Fruit fly (Drosophila melanogaster): ENCODE data around the gene Cpr35B.

Cpr35B gene

dm6 chr2L:14445588-14446484 lies 20.8 kb upstream of the Cpr35B start (continued):
- no peak for TF ChIP-seq CG18011 (GFP tag; optimal IDR thresholded peaks at IDR 0.05)
- TF ChIP-seq CG15479 (GFP tag; optimal IDR thresholded peaks at IDR 0.05), result peak; percentile 77
- no peak for TF ChIP-seq unpg (GFP tag; optimal IDR thresholded peaks at IDR 0.05)
- TF ChIP-seq Opbp (GFP tag; IDR thresholded peaks at IDR 0.05; ENCODE audit: partially characterized antibody), result no peak
- TF ChIP-seq CG3407 (GFP tag; optimal IDR thresholded peaks at IDR 0.05), result no peak
- TF ChIP-seq CG3847 (GFP tag; IDR thresholded peaks at IDR 0.05), result no peak
- TF ChIP-seq ac (GFP tag; optimal IDR thresholded peaks at IDR 0.05), result peak; percentile 87
- no peak for TF ChIP-seq nom (GFP tag; optimal IDR thresholded peaks at IDR 0.05)
- TF ChIP-seq zf30C (GFP tag; optimal IDR thresholded peaks at IDR 0.05), result no peak
- TF ChIP-seq Aef1 (GFP tag; IDR thresholded peaks at IDR 0.05), result no peak
- no peak for TF ChIP-seq CG10274 (GFP tag; optimal IDR thresholded peaks at IDR 0.05)
- no peak for TF ChIP-seq CG5953 (GFP tag; IDR thresholded peaks at IDR 0.05)
- no peak for TF ChIP-seq Rx (GFP tag; IDR thresholded peaks at IDR 0.05)
- TF ChIP-seq scrt (GFP tag; optimal IDR thresholded peaks at IDR 0.05), result peak; percentile 59
- no peak for TF ChIP-seq Hr3 (GFP tag; optimal IDR thresholded peaks at IDR 0.05)
- TF ChIP-seq Neu2 (GFP tag; optimal IDR thresholded peaks at IDR 0.05; ENCODE audit: borderline replicate concordance), result no peak
- TF ChIP-seq otp (GFP tag; IDR thresholded peaks at IDR 0.05), result no peak
- no peak for TF ChIP-seq B-H1 (GFP tag; IDR thresholded peaks at IDR 0.05)
- no peak for TF ChIP-seq ara (GFP tag; IDR thresholded peaks at IDR 0.05)
- no peak for TF ChIP-seq CG2116 (GFP tag; optimal IDR thresholded peaks at IDR 0.05)
- TF ChIP-seq CG13287 (GFP tag; IDR thresholded peaks at IDR 0.05; ENCODE audit: partially characterized antibody), result no peak
- TF ChIP-seq ranshi (GFP tag; IDR thresholded peaks at IDR 0.05), result no peak
- TF ChIP-seq sqz (GFP tag; optimal IDR thresholded peaks at IDR 0.05), result no peak
- TF ChIP-seq hth (optimal IDR thresholded peaks at IDR 0.05), result peak; percentile 88
- no peak for TF ChIP-seq dmrt11E (tag; optimal IDR thresholded peaks at IDR 0.05)
- TF ChIP-seq twi (tag; optimal IDR thresholded peaks at IDR 0.05), result peak; percentile 88
- peak; percentile 49 for TF ChIP-seq Kr (GFP tag; optimal IDR thresholded peaks at IDR 0.05)
- no peak for TF ChIP-seq bbx (GFP tag; IDR thresholded peaks at IDR 0.05; ENCODE audit: partially characterized antibody)
- no peak for TF ChIP-seq Gug (GFP tag; IDR thresholded peaks at IDR 0.05)
- no peak for TF ChIP-seq CG4617 (GFP tag; optimal IDR thresholded peaks at IDR 0.05; ENCODE audit: borderline replicate concordance)
- TF ChIP-seq wek (GFP tag; optimal IDR thresholded peaks at IDR 0.05), result no peak
- peak; percentile 72 for TF ChIP-seq Ets65A (GFP tag)
- no peak for TF ChIP-seq dpn (GFP tag; optimal IDR thresholded peaks at IDR 0.05)
- TF ChIP-seq prd (optimal IDR thresholded peaks at IDR 0.05), result no peak
- peak; percentile 60; the same call in 1 of the 3 replicates for TF ChIP-seq prd (GFP tag; IDR thresholded peaks at IDR 0.05)
- TF ChIP-seq Dll (GFP tag; IDR thresholded peaks at IDR 0.05; ENCODE audit: partially characterized antibody), result no peak
- no peak for TF ChIP-seq CG13123 (GFP tag; optimal IDR thresholded peaks at IDR 0.05)
- no peak for TF ChIP-seq CG9609 (GFP tag; optimal IDR thresholded peaks at IDR 0.05)
- no peak for TF ChIP-seq Ravus (GFP tag; IDR thresholded peaks at IDR 0.05)
- TF ChIP-seq Gsc (GFP tag; IDR thresholded peaks at IDR 0.05), result no peak
- no peak for TF ChIP-seq CG1233 (GFP tag; optimal IDR thresholded peaks at IDR 0.05)
- peak; percentile 35 for TF ChIP-seq Deaf1 (tag; optimal IDR thresholded peaks at IDR 0.05)
- no peak for TF ChIP-seq cato (GFP tag; optimal IDR thresholded peaks at IDR 0.05; ENCODE audit: borderline replicate concordance)
- TF ChIP-seq CG15601 (tag; optimal IDR thresholded peaks at IDR 0.05), result no peak
- TF ChIP-seq Dip3 (GFP tag; optimal IDR thresholded peaks at IDR 0.05), result no peak
- no peak for TF ChIP-seq CG32532 (GFP tag; IDR thresholded peaks at IDR 0.05)
- peak; percentile 100 for TF ChIP-seq cad (GFP tag; optimal IDR thresholded peaks at IDR 0.05)
- TF ChIP-seq CG7839 (tag; optimal IDR thresholded peaks at IDR 0.05), result no peak
- no peak for TF ChIP-seq Asciz (GFP tag; optimal IDR thresholded peaks at IDR 0.05)
- TF ChIP-seq CG32772 (GFP tag; IDR thresholded peaks at IDR 0.05), result no peak

All from whole organism, embryonic.